Worm (Caenorhabditis elegans) whole organism, midembryonic: ENCODE results near the gene vhp-1.

ENCODE experiments used
- flt-1 ChIP-seq: fragments of 200-800 bp; sonication (Bioruptor generic); IDR thresholded peaks from 2 replicates; pipeline ENCODE4 v1.3.6; 2022; ENCODE audit warnings: missing genetic modification characterization, missing compliant biosample characterization
- klf-2 ChIP-seq: fragments of 200-800 bp; sonication (Bioruptor generic); conservative IDR thresholded peaks from 2 replicates; pipeline ENCODE4 v1.3.6; 2022; ENCODE audit warnings: missing genetic modification reagents, missing genetic modification characterization, missing compliant biosample characterization
- med-1 ChIP-seq: sonication (generic microtip); optimal IDR thresholded peaks from 2 replicates; lab custom pipeline; 2017; ENCODE audit warnings: missing genetic modification characterization, mild to moderate bottlenecking, missing compliant biosample characterization, antibody characterized with exemption, missing genetic modification reagents; ENCODE audit not compliant: insufficient read depth
- ztf-23 ChIP-seq: fragments of 200-800 bp; sonication (Bioruptor generic); IDR thresholded peaks from 2 replicates; pipeline ENCODE4 v1.3.6; 2022; ENCODE audit warnings: missing genetic modification reagents, missing genetic modification characterization, missing compliant biosample characterization
- ztf-29 ChIP-seq: fragments of 200-800 bp; sonication (Bioruptor generic); IDR thresholded peaks from 2 replicates; pipeline ENCODE4 v1.3.6; 2022; ENCODE audit warnings: missing genetic modification reagents, missing genetic modification characterization, missing compliant biosample characterization

- TF ChIP-seq ztf-29 (GFP tag; lab: Robert Waterston, UW): no peak
- no peak for TF ChIP-seq klf-2 (GFP tag; lab: Robert Waterston, UW)
- TF ChIP-seq med-1 (GFP tag; lab: Kevin White, UChicago): no peak
- TF ChIP-seq flt-1 (GFP tag; lab: Robert Waterston, UW): no peak
- no peak for TF ChIP-seq ztf-23
Observed at ce11 chrII:5326891-5327290, 3.8 kb downstream of the vhp-1 start.
